Worm (Caenorhabditis elegans): ENCODE measurements around the gene F42A6.1.
A peak's percentile ranks its signal among the peaks of the same experiment; 100 is the strongest.
"Not testable (repeated sequence)": the region's sequence is repeated elsewhere in the genome, so short reads cannot be mapped to it uniquely, and the experiment has no call there.

F42A6.1 gene

DNA sequence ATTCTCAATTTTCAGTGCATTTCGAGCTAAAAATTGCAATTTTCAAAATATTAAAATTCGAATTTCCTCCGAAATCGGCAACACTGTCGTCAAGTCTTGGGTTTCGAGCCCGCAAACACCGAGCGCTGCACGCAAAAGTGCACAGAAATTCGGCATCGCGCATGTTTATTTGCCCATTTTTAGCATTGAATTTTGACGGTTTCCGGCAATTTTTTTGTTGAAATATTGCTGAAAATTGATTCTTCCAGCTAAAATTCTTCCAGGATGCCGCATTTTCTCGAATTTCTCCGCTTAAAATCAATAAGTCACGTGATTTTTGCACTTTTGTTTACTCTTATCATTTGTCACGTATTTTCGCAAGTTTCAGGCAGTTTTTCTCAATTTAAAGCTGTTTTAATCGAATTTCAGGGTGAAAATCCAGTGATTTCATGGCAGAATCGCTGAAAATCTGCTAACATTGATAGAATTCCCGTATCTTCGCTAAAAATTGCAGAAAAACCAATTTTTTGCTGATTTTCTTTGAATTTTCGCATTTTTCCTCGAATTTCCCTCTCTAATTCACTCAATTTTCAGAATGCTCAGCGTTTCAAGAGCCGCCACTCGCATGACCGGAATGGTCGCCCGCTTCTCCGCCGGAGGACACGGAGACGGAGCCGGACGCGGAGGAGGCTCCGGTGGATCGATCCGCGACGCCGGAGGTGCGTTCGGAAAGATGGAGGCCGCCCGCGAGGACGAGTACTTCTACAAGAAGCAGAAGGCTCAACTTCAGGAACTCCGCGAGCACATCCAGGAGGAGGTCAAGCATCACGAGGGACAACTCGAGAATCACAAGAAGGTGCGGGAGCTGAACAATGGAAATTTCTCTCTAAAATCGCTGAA lies 30.7 kb downstream of the F42A6.1 start, which contains the start of gene mai-2:
Gene mai-2 (plus strand): TSS at position 574 of the 879 bp plus-strand sequence.
- TF ChIP-seq fos-1 (tag; optimal IDR thresholded peaks at IDR 0.05) (no peak), ceh-28 (tag; optimal IDR thresholded peaks at IDR 0.05) (peak; percentile 30), elt-2 (tag; optimal IDR thresholded peaks at IDR 0.05) (peak; percentile 22), nhr-23 (tag; optimal IDR thresholded peaks at IDR 0.05) (peak; percentile 56), nfya-1 (tag; optimal IDR thresholded peaks at IDR 0.05; ENCODE audit: insufficient read depth) (peak; percentile 76), eor-1 (tag; optimal IDR thresholded peaks at IDR 0.05) (no peak), nhr-25 (tag; optimal IDR thresholded peaks at IDR 0.05) (peak; percentile 4), lsy-12 (tag; optimal IDR thresholded peaks at IDR 0.05) (peak; percentile 48), pha-4 (tag; optimal IDR thresholded peaks at IDR 0.05) (peak; percentile 77), R02D3.7 (tag; optimal IDR thresholded peaks at IDR 0.05) (no peak), hmg-11 (tag; optimal IDR thresholded peaks at IDR 0.05) (peak; percentile 60), nhr-76 (tag; optimal IDR thresholded peaks at IDR 0.05) (no peak), sea-2 (GFP tag; optimal IDR thresholded peaks at IDR 0.05) (no peak), nhr-28 (tag; optimal IDR thresholded peaks at IDR 0.05) (no peak), jun-1 (tag; optimal IDR thresholded peaks at IDR 0.05) (peak; percentile 57), lin-15B (tag; optimal IDR thresholded peaks at IDR 0.05) (peak; percentile 72), lin-39 (tag; optimal IDR thresholded peaks at IDR 0.05) (no peak), ztf-11 (tag; optimal IDR thresholded peaks at IDR 0.05) (no peak), snpc-4 (tag; optimal IDR thresholded peaks at IDR 0.05) (no peak), ama-1 (optimal IDR thresholded peaks at IDR 0.05) (peak; percentile 82), mdl-1 (tag; optimal IDR thresholded peaks at IDR 0.05) (no peak), aly-2 (tag; optimal IDR thresholded peaks at IDR 0.05) (no peak)

DNA sequence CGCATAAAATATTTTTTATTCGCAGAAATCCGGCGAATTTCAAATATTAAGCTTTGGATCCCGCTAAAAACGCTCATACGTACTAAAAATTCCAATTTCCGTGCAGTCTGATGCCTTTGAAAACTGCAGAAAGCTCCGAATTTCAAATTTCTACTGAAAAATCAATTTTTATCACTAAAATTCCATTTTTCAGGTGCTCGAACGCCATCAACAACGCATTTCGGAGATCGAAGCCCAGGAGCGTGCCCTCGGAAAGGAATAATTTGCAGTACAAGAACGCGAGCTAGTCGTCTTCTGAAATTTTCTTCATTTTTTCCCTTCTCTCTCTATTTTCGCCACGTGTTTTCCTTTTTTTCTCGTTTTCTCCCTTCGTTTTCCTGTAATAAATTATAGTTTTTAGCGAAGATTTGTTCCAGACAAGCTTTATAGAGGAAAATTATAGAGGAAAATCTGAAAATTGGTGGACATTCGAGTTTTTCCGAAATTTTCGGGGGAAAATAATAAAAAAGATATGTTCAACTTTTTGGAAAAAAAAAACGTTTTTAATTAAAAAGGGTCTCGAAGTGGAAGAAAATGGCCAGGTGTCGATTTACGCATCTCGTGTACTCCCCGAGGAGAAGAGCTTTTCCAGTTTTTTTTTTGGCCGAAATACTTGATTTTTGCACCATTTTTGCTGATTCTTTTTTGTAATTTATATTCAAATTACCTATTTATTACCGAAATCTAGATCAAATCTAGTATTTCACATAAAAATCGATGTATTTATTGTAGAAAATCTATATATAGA lies 31.8 kb downstream of the F42A6.1 start:
- TF ChIP-seq pqm-1 (tag; optimal IDR thresholded peaks at IDR 0.05) (no peak), pha-4 (tag; optimal IDR thresholded peaks at IDR 0.05) (peak; percentile 6), ama-1 (optimal IDR thresholded peaks at IDR 0.05) (peak; percentile 67), elt-2 (tag; optimal IDR thresholded peaks at IDR 0.05) (peak; percentile 16), zag-1 (tag; optimal IDR thresholded peaks at IDR 0.05) (no peak)

DNA sequence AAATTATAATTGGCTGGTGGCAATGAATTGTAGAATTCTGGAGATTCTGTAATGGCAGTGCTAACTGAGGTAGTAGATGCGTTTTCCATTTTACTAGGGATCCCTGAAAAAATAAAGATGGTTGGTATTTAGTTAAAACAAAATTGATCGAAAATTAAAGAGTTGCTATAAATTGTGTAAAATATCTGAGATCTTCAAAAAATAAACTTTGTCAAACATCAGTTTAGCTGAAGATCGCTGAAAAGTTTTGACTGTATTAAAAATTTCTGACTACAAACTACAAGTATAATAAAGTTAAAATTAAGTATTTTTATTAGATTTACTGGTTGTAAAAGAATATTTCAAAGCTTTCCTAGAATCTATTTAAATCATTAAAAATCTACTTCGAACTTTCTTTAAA lies 35.1 kb downstream of the F42A6.1 start, which contains the start of gene B0546.5:
Gene B0546.5 (minus strand): TSS at position 101 of the 400 bp plus-strand sequence.
- not testable (repeated sequence) for TF ChIP-seq lin-39, lsy-12, ZK546.5 (tag; optimal IDR thresholded peaks at IDR 0.05)

DNA sequence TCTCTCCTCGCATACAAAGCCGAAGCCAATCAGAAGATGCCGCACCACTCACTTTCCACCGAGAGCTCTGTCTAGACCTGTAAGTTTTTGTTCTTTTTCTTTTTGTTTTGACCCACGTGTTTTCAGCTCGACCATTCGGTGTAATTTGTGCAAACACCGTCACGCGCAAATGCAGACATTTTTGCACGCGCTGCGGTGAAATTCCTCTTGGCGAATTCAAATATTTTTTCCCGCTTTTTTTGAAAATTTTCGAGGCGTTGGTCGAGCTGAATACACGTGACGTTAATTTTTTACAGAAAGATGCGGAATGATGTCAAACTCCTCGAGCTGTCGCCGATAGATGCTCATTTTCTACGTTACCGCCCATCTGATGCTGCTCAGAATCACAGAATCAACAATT lies 39.2 kb downstream of the F42A6.1 start, which contains the start of gene C04C3.4:
Gene C04C3.4 (plus strand): TSS at position 301 of the 400 bp plus-strand sequence.
- not testable (repeated sequence) for TF ChIP-seq nhr-77 (tag; optimal IDR thresholded peaks at IDR 0.05); ztf-4 (tag; optimal IDR thresholded peaks at IDR 0.05); sea-2 (GFP tag; optimal IDR thresholded peaks at IDR 0.05)

DNA sequence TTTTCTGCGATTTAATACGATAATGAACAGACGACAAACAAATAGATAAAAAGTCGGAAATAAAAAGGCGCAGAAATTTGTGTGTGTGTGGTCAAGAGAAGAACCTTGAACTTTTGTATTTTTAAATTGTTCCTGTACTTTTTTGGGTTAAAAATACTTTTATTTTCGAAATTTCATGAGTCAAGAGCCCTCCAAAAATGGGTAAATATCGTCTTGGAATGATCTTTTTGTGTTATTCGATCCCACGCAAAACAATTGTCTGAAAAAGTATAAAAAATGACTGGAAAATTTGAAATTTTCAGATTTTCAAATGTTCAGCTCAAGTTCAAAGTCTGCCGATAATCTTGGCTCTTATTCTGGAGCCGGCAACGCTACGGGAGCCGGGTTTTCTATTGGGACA lies 40.7 kb downstream of the F42A6.1 start, which contains the start of gene C04C3.14:
Gene C04C3.14 (plus strand): TSS at position 301 of the 400 bp plus-strand sequence.
- TF ChIP-seq nhr-237 (tag; optimal IDR thresholded peaks at IDR 0.05) (no peak), ztf-11 (tag; optimal IDR thresholded peaks at IDR 0.05) (no peak), tbx-2 (tag; optimal IDR thresholded peaks at IDR 0.05) (no peak), egl-27 (tag; optimal IDR thresholded peaks at IDR 0.05) (no peak), hmg-11 (tag; optimal IDR thresholded peaks at IDR 0.05) (no peak), nfya-1 (tag; optimal IDR thresholded peaks at IDR 0.05; ENCODE audit: insufficient read depth) (no peak), ZK546.5 (tag; optimal IDR thresholded peaks at IDR 0.05) (no peak), nhr-28 (tag; optimal IDR thresholded peaks at IDR 0.05) (no peak), mdl-1 (tag; optimal IDR thresholded peaks at IDR 0.05) (no peak), jun-1 (tag; optimal IDR thresholded peaks at IDR 0.05) (no peak), pqm-1 (tag; optimal IDR thresholded peaks at IDR 0.05) (no peak), nhr-23 (tag; optimal IDR thresholded peaks at IDR 0.05) (no peak), daf-12 (tag; optimal IDR thresholded peaks at IDR 0.05) (no peak), ama-1 (optimal IDR thresholded peaks at IDR 0.05) (no peak), nhr-12 (tag; optimal IDR thresholded peaks at IDR 0.05) (no peak), aly-2 (tag; optimal IDR thresholded peaks at IDR 0.05) (no peak), fkh-2 (tag; optimal IDR thresholded peaks at IDR 0.05) (no peak), nhr-77 (tag; optimal IDR thresholded peaks at IDR 0.05) (no peak), nhr-11 (tag; optimal IDR thresholded peaks at IDR 0.05) (no peak), R02D3.7 (tag; optimal IDR thresholded peaks at IDR 0.05) (no peak)
